Worm (Caenorhabditis elegans) whole organism, L3 larva: ENCODE results near the gene eri-3.

ENCODE experiments used
- jun-1 ChIP-seq: fragments of 150-350 bp; optimal IDR thresholded peaks from 2 replicates; lab custom pipeline; 2014; ENCODE audit warnings: missing biosample characterization, missing genetic modification reagents, missing genetic modification characterization
- mdl-1 ChIP-seq: fragments of 150-350 bp; optimal IDR thresholded peaks from 2 replicates; lab custom pipeline; 2014; ENCODE audit warnings: missing biosample characterization, missing genetic modification characterization
- nhr-25 ChIP-seq: sonication (generic microtip); optimal IDR thresholded peaks from 2 replicates; lab custom pipeline; 2017; ENCODE audit warnings: missing biosample characterization, missing genetic modification characterization

ce11 chrII:1075424-1075823, 47.9 kb upstream of the eri-3 start, which contains the start of gene K02E7.11:
- TF ChIP-seq jun-1 (tag; lab: Kevin White, UChicago) = no peak
- no peak for TF ChIP-seq nhr-25 (tag; lab: Kevin White, UChicago)
- TF ChIP-seq mdl-1 = no peak
